Worm (Caenorhabditis elegans) whole organism, L4/young adult: ENCODE results near the gene fbxa-71.

Experiments used
- W03F9.2 ChIP-seq: fragments of 150-350 bp; optimal IDR thresholded peaks from 2 replicates; lab custom pipeline; 2014; ENCODE audit warnings: missing biosample characterization, missing genetic modification characterization
- dao-5 ChIP-seq: sonication (generic microtip); optimal IDR thresholded peaks from 2 replicates; lab custom pipeline; 2016; ENCODE audit warnings: missing genotype, missing genetic modification characterization, moderate library complexity, missing compliant biosample characterization
- him-1 ChIP-seq: sonication (generic microtip); optimal IDR thresholded peaks from 2 replicates; lab custom pipeline; 2016; ENCODE audit warnings: missing genotype, missing genetic modification reagents, missing genetic modification characterization, missing compliant biosample characterization

Gene fbxa-71

DNA sequence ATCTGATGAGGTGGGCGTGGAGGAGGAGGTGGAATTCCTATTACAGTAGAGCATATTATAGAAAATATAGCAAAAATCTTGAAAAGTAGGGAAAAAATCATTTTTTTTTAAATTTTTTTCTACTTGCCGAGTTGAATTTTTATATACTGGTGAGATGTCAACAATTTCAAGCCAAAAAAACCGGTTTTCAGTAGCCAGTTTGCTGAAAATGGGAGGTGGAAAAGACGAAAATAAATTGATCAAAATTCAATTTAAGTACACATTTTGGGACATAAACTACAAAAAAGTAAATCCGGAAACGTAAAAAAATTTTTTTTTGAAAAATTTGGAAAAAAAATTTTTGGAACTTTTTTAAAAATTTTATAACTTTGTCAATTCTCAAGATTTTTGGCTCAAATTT is 23.8 kb downstream of the fbxa-71 start, which contains the start of gene Y54F10BM.23:
Y54F10BM.23 (minus strand) TSS at position 101 of the 400 bp plus-strand sequence.
- TF ChIP-seq W03F9.2 (tag; lab: Kevin White, UChicago) (no peak), him-1 (tag; lab: Kevin White, UChicago) (no peak), dao-5 (tag; lab: Kevin White, UChicago) (no peak)

DNA sequence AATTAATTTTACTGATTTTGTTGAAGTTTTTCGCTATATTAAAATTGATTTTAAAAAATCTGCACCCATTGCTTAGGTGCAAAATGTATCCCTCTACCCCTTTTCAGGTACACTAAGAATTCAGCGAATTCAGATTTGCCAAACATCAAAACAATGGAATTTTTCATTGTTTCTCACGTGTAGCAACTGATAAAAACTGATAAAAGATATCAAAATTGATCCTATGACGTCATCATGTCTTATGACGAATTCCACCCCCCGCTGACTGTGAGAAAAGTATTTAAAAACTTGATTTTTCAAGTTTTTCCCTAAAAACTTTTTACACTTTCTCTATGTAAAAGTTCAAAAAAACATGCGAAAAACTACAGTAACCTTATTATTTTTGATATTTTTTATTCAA is 24.9 kb downstream of the fbxa-71 start, which contains the start of gene Y54F10BM.22:
Y54F10BM.22 (plus strand) TSS at position 331 of the 400 bp plus-strand sequence.
- no peak for TF ChIP-seq dao-5 (tag; lab: Kevin White, UChicago)
- no peak for TF ChIP-seq him-1 (tag; lab: Kevin White, UChicago)
- TF ChIP-seq W03F9.2 (tag; lab: Kevin White, UChicago): no peak

DNA sequence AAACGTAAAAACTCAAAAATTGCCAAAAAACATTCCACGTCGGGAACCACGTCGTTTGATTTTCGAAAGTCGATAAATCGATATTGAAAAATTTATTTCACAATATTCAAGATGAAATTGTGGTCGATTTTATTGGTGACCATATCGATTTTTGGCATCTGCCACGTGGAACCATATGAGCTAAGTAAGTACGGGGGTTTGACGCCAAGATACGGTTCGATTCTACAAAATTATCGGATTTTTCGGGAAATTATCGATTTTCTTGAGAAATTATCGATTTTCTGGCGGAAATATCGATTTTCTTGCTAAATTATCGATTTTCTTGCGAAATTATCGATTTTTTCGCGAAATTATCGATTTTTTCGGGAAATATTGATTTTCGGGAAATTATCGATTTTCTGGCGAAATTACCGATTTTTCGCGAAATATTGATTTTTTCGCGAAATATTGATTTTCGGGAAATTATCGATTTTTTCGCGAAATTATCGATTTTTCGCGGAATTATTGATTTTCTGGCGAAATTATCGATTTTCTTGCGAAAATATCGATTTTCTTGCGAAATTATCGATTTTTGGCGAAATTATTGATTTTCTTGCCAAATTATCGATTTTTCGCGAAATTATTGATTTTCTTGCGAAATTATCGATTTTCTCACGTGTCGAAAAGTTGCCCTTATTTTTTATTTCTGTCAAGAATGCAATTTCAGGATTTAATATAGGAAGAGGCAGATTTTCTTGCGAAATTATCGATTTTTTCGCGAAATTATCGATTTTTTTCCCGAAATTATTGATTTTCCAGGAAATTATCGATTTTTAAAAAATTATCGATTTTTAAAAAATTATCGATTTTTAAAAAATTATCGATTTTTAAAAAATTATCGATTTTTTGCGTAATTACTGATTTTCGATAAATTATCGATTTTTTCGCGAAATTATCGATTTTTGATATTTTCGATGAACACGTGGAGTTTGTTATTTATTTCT is 26.6 kb downstream of the fbxa-71 start, which contains the start of gene Y54F10BM.3:
Y54F10BM.3 (plus strand) TSS at position 51 of the 983 bp plus-strand sequence.
- TF ChIP-seq dao-5 (tag; lab: Kevin White, UChicago): no peak
- TF ChIP-seq W03F9.2 (tag; lab: Kevin White, UChicago): no peak
- TF ChIP-seq him-1 (tag; lab: Kevin White, UChicago): no peak

DNA sequence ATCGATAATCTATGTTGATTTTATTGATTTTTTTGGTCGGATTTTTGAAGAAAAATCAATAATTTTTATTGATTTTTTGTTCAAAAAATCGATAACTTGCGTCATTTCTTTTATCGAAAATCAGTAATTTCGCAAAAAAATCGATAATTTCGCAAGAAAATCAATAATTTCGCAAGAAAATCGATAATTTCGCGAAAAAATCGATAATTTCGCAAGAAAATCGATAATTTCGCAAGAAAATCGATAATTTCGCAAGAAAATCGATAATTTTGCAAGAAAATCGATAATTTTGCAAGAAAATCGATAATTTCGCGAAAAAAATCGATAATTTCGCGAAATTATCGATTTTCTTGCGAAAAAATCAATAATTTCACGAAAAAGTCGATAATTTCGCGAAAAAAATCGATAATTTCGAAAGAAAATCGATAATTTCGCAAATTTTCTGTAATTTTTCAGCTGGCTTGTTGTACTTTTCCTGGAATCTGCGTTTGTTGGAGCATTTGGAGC is 27.8 kb downstream of the fbxa-71 start:
- TF ChIP-seq dao-5 (tag; lab: Kevin White, UChicago): no peak
- no peak for TF ChIP-seq W03F9.2 (tag; lab: Kevin White, UChicago)
- no peak for TF ChIP-seq him-1 (tag; lab: Kevin White, UChicago)

DNA sequence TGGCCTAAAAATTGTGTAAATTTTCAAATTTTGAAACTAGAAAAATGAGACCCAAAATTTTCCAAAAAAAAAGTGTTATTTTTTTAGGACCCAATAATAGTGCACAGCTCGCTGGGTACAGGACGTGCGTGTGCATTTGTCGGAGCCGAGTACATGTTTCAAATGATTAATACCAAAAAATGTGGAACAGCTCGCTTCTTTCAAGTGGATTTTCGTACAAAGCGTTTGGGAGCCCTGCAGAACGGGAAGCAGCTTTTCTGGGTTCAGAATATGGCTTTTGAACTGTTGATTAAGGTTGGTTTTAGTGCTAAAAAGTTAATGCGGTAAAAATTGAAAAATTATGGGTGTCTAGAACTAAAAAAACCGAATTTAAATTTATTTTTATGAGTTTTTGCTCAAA is 32.6 kb downstream of the fbxa-71 start:
- TF ChIP-seq W03F9.2 (tag; lab: Kevin White, UChicago): no peak
- no peak for TF ChIP-seq dao-5 (tag; lab: Kevin White, UChicago)
- no peak for TF ChIP-seq him-1 (tag; lab: Kevin White, UChicago)

DNA sequence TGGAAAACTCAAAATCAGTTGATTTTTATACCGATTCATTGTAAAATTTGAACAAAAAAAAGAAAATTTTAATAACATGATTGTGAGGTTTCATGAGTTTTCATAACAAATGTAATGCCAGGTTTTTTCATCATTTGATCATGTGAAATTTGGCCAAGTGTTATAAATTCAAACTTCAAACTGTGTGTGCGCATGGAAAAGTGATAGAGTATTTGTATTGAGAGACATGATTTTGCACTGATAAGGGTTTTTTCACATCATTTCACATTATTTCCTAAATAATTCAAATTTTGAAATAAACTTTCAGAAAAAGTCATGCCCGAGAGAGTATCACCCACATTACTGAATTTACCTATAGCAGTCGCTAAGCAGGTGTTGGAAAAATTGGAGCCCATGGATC is 35.5 kb downstream of the fbxa-71 start, which contains the start of gene fbxa-219:
fbxa-219 (plus strand) TSS at position 277 of the 400 bp plus-strand sequence.
- no peak for TF ChIP-seq W03F9.2 (tag; lab: Kevin White, UChicago)
- no peak for TF ChIP-seq dao-5 (tag; lab: Kevin White, UChicago)
- no peak for TF ChIP-seq him-1 (tag; lab: Kevin White, UChicago)

DNA sequence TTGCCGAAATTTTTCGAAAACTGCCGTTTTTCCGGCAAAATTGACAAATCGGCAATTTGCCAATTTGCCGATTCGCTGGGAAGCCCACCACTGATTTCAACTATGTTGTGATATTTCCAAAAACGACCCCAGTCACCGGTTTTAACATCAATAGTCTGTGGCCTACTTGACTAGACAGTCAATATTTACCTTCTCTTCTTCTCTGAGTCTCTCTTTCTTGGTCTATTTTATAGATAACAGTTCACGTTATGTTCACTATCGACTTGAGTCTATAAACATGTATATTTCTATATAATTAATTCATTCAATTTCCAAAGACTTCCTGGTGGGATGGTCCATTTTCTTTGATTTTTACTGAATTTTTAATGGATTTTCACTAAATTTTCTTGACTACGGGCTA is 39.1 kb downstream of the fbxa-71 start:
- TF ChIP-seq him-1 (tag; lab: Kevin White, UChicago): no peak
- no peak for TF ChIP-seq W03F9.2 (tag; lab: Kevin White, UChicago)
- TF ChIP-seq dao-5 (tag; lab: Kevin White, UChicago): no peak

DNA sequence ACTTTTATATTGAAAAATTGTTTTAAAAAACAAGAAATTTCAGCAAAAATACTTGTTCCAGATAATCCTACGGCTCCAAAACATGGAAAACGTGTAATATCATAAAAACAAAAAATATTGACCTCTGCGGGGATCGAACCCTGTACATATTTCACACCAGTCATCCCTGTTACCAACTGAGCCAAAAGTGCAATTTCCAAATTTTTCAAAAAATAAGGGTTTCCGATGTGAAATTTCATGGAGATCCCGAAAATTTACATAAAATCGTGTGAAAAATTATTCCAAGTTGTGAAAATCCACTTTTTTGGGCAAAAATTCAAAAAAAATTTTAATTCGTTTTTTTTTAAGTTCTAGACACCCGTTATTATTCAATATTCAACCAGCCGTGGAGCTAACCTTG is 48.5 kb downstream of the fbxa-71 start:
- TF ChIP-seq W03F9.2 (tag; lab: Kevin White, UChicago) (no peak), dao-5 (tag; lab: Kevin White, UChicago) (no peak), him-1 (tag; lab: Kevin White, UChicago) (no peak)

DNA sequence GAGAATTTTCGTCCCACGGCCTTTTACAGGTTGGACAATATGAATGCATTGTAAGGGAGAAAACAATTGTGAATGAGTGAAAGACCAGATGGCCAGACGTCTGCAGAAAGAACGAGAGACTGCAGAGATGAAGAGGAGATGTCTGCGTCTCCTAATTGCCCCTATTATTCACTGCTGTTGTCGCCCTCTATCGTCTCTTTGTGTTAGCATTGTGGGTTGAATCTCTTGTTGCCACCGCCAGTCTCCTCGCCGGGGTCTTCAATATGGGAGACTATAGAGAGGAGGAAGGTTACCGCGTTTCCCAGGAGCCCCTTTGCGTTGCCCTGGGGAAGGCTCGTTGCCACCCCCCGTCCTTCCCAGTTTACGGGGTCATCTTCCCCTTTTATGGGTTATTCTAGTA is 49.2 kb downstream of the fbxa-71 start, which contains the start of gene Y54F10BM.9:
Y54F10BM.9 (minus strand) TSS at position 61 of the 400 bp plus-strand sequence.
- TF ChIP-seq him-1 (tag; lab: Kevin White, UChicago) (no peak), W03F9.2 (tag; lab: Kevin White, UChicago) (no peak), dao-5 (tag; lab: Kevin White, UChicago) (no peak)
